Worm (Caenorhabditis elegans) whole organism, L3 larva: ENCODE measurements around the gene M01E10.3.

ENCODE experiments used
- ceh-9 ChIP-seq: sonication (generic microtip); optimal IDR thresholded peaks from 2 replicates; lab custom pipeline; 2018; ENCODE audit warnings: missing biosample characterization, missing genetic modification characterization
- elt-3 ChIP-seq, 3 experiments: fragments of 150-350 bp in 1 of 3; sonication (generic microtip) in 2 of 3; optimal IDR thresholded peaks; 2 replicates in 2 of 3; 4 replicates in 1 of 3; lab custom pipeline; 2014 to 2017; ENCODE audit warnings: missing biosample characterization in 3 of 3, missing genetic modification characterization in 3 of 3
- skn-1 ChIP-seq: fragments of 150-350 bp; optimal IDR thresholded peaks from 2 replicates; lab custom pipeline; 2014; ENCODE audit warnings: missing biosample characterization, missing genetic modification characterization

- TF ChIP-seq skn-1 (tag; lab: Kevin White, UChicago), result no peak
- TF ChIP-seq ceh-9, result no peak
- TF ChIP-seq elt-3 (tag; optimal IDR thresholded peaks at IDR 0.05; lab: Kevin White, UChicago), result no peak
Observed at ce11 chrIII:2057570-2057969, 3.6 kb upstream of the M01E10.3 start, which contains the start of gene Y39A3A.2.
